Worm (Caenorhabditis elegans): ENCODE data around the gene K04D7.6.

DNA sequence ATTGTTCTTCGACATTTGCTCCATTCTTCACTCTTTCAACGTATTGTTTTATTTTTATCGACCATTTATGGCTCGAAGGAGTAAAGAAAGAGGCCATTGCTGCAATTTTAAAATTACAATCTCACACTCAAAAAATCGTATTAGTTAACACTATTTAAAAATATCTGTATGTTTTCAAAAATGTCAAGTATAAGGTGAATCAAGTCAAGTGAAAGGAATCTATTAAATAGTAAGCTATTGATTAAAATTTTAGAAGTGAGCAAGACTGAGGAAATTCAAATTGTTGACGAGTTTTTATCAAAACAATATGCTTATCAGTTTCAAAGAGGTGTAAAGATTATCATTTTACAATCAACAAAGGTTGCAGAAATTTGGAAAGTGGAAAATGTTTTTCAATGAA, 26.4 kb upstream of the K04D7.6 start, which contains the start of gene F01G10.4:
- TF ChIP-seq akir-1 (GFP tag; optimal IDR thresholded peaks at IDR 0.05) (no peak), cebp-2 (GFP tag; IDR thresholded peaks at IDR 0.05) (no peak), ama-1 (optimal IDR thresholded peaks at IDR 0.05) (no peak), ama-1 (GFP tag; optimal IDR thresholded peaks at IDR 0.05) (no peak)
